Worm (Caenorhabditis elegans) whole organism, midembryonic: ENCODE data around the gene sto-6.

Source experiments
- T22C8.4 ChIP-seq: fragments of 200-800 bp; sonication (Bioruptor generic); IDR thresholded peaks from 2 replicates; pipeline ENCODE4 v1.3.6; 2022; ENCODE audit warnings: missing genetic modification characterization, missing compliant biosample characterization
- flt-1 ChIP-seq: fragments of 200-800 bp; sonication (Bioruptor generic); IDR thresholded peaks from 2 replicates; pipeline ENCODE4 v1.3.6; 2022; ENCODE audit warnings: missing genetic modification characterization, missing compliant biosample characterization
- klf-2 ChIP-seq: fragments of 200-800 bp; sonication (Bioruptor generic); conservative IDR thresholded peaks from 2 replicates; pipeline ENCODE4 v1.3.6; 2022; ENCODE audit warnings: missing genetic modification reagents, missing genetic modification characterization, missing compliant biosample characterization
- ztf-29 ChIP-seq: fragments of 200-800 bp; sonication (Bioruptor generic); IDR thresholded peaks from 2 replicates; pipeline ENCODE4 v1.3.6; 2022; ENCODE audit warnings: missing genetic modification reagents, missing genetic modification characterization, missing compliant biosample characterization

DNA sequence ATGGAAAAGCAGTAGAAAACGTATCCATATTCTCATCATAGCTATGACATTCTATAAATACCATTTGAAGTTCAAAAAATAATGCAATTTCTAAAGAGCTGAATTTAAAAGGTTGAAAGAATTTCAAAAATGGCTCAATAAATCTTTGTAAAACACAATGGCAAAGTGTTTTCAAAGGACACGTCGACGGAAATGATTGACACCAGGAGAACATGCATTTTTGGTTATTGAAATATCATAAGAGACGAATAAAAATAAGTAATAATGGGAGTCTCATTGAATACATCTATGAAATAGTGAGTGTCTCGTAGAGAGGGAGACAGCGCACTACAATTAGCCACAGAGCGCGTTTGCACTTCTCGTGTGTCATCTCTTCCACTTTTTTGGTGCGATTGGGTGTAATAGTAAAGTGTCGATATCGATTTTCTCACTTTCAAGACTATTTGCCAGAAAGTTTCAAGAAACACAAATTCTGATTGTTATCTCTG lies 24.4 kb downstream of the sto-6 start, which contains the start of gene T04F8.2:
- TF ChIP-seq ztf-29 (GFP tag; lab: Robert Waterston, UW), result no peak
- peak; percentile 39; the same call in 1 of the 2 replicates for TF ChIP-seq T22C8.4
- no peak for TF ChIP-seq flt-1 (GFP tag; lab: Robert Waterston, UW)
- TF ChIP-seq klf-2 (GFP tag; lab: Robert Waterston, UW), result no peak
